Fruit fly (Drosophila melanogaster): Measurements from ENCODE around the gene CG11317.

CG11317 gene

dm6 chr3R:31059036-31059806 lies 37.9 kb downstream of the CG11317 start (continued):
- peak; percentile 79 for TF ChIP-seq CG9437 (GFP tag; optimal IDR thresholded peaks at IDR 0.05)
- no peak for TF ChIP-seq maf-S (GFP tag; optimal IDR thresholded peaks at IDR 0.05)
- TF ChIP-seq gfzf (GFP tag; optimal IDR thresholded peaks at IDR 0.05): no peak
- peak; percentile 67 for TF ChIP-seq wor (GFP tag; IDR thresholded peaks at IDR 0.05)
- peak; percentile 58 for TF ChIP-seq CG6854 (GFP tag; optimal IDR thresholded peaks at IDR 0.05)
- TF ChIP-seq PHDP (tag; optimal IDR thresholded peaks at IDR 0.05): peak; percentile 86
- TF ChIP-seq en (GFP tag; optimal IDR thresholded peaks at IDR 0.05): no peak
- TF ChIP-seq cad (GFP tag; optimal IDR thresholded peaks at IDR 0.05): no peak
- TF ChIP-seq CG14965 (GFP tag; optimal IDR thresholded peaks at IDR 0.05; ENCODE audit: borderline replicate concordance): no peak
- TF ChIP-seq croc (GFP tag; conservative IDR thresholded peaks at IDR 0.05): peak; percentile 70; the same call in 1 of the 3 replicates
- TF ChIP-seq CG17385 (GFP tag; optimal IDR thresholded peaks at IDR 0.05): peak; percentile 70
- TF ChIP-seq CG8765 (GFP tag; IDR thresholded peaks at IDR 0.05): peak; percentile 58
- peak; percentile 51 for TF ChIP-seq CG12219 (GFP tag; optimal IDR thresholded peaks at IDR 0.05)
- TF ChIP-seq Xbp1 (GFP tag; optimal IDR thresholded peaks at IDR 0.05): peak; percentile 74
- peak; percentile 75 for TF ChIP-seq CG2875 (GFP tag; optimal IDR thresholded peaks at IDR 0.05)
- TF ChIP-seq CG7963 (GFP tag; IDR thresholded peaks at IDR 0.05; ENCODE audit: partially characterized antibody): no peak
- no peak for TF ChIP-seq Dip3 (GFP tag; optimal IDR thresholded peaks at IDR 0.05)
- TF ChIP-seq Dbx (GFP tag; IDR thresholded peaks at IDR 0.05): peak; percentile 48; the same call in 1 of the 3 replicates
- TF ChIP-seq CG17612 (GFP tag; IDR thresholded peaks at IDR 0.05): peak; percentile 56; the same call in 1 of the 2 replicates
- peak; percentile 17 for TF ChIP-seq MESR4 (GFP tag; optimal IDR thresholded peaks at IDR 0.05)
- peak; percentile 73 for TF ChIP-seq seq (GFP tag; IDR thresholded peaks at IDR 0.05)
- TF ChIP-seq wek (GFP tag; optimal IDR thresholded peaks at IDR 0.05): peak; percentile 51
- TF ChIP-seq CG2678 (tag; optimal IDR thresholded peaks at IDR 0.05): peak; percentile 90
- peak; percentile 80 for TF ChIP-seq Abd-B (GFP tag; optimal IDR thresholded peaks at IDR 0.05)
- TF ChIP-seq stwl (tag; optimal IDR thresholded peaks at IDR 0.05): peak; percentile 18
- peak; percentile 53 for TF ChIP-seq fd3F (GFP tag; optimal IDR thresholded peaks at IDR 0.05)
- TF ChIP-seq Max (GFP tag; optimal IDR thresholded peaks at IDR 0.05): peak; percentile 76
- TF ChIP-seq Gsc (GFP tag; IDR thresholded peaks at IDR 0.05): peak; percentile 55
- TF ChIP-seq gcm (GFP tag; optimal IDR thresholded peaks at IDR 0.05): peak; percentile 77
- TF ChIP-seq ro (GFP tag; IDR thresholded peaks at IDR 0.05): no peak
- TF ChIP-seq emc (GFP tag; optimal IDR thresholded peaks at IDR 0.05): no peak
- peak; percentile 59 for TF ChIP-seq Hand (GFP tag; optimal IDR thresholded peaks at IDR 0.05)
- TF ChIP-seq sens-2 (GFP tag; IDR thresholded peaks at IDR 0.05): no peak
- TF ChIP-seq CG12155 (GFP tag; optimal IDR thresholded peaks at IDR 0.05): peak; percentile 55
- peak; percentile 82 for TF ChIP-seq lmd (GFP tag; IDR thresholded peaks at IDR 0.05)
- TF ChIP-seq D19A (tag; optimal IDR thresholded peaks at IDR 0.05): peak; percentile 85
- 0 out of 2 replicates have a peak, but pooled peaks have one; percentile 39 for TF ChIP-seq dan (GFP tag; IDR thresholded peaks at IDR 0.05)
- peak; percentile 64 for TF ChIP-seq CG16815 (GFP tag; optimal IDR thresholded peaks at IDR 0.05)
- peak; percentile 81 for TF ChIP-seq dmrt11E (tag; optimal IDR thresholded peaks at IDR 0.05)
- peak; percentile 76 for TF ChIP-seq CG5953 (GFP tag; IDR thresholded peaks at IDR 0.05)
- TF ChIP-seq twi (tag; optimal IDR thresholded peaks at IDR 0.05): peak; percentile 58
- peak; percentile 67; the same call in 1 of the 2 replicates for TF ChIP-seq CG31224 (GFP tag; IDR thresholded peaks at IDR 0.05)
- no peak for TF ChIP-seq her (GFP tag; optimal IDR thresholded peaks at IDR 0.05)
- TF ChIP-seq CG34376 (GFP tag; optimal IDR thresholded peaks at IDR 0.05): peak; percentile 43
- TF ChIP-seq Sry-δ (GFP tag; optimal IDR thresholded peaks at IDR 0.05): no peak
- TF ChIP-seq lbe (GFP tag; optimal IDR thresholded peaks at IDR 0.05): peak; percentile 89
- 0 out of 2 replicates have a peak, but pooled peaks have one; percentile 15 for TF ChIP-seq bowl (GFP tag; IDR thresholded peaks at IDR 0.05)
- peak; percentile 80 for TF ChIP-seq Spps (tag; optimal IDR thresholded peaks at IDR 0.05)
- no peak for TF ChIP-seq CG15479 (GFP tag; optimal IDR thresholded peaks at IDR 0.05)
